Worm (Caenorhabditis elegans) whole organism, L2 larva: ENCODE data around the gene egg-3.

Experiments
- C34F6.9 ChIP-seq: fragments of 150-350 bp; optimal IDR thresholded peaks from 2 replicates; lab custom pipeline; 2014; ENCODE audit warnings: missing biosample characterization, missing genetic modification characterization
- F13H6.1 ChIP-seq: sonication (generic microtip); optimal IDR thresholded peaks from 2 replicates; lab custom pipeline; 2016; ENCODE audit warnings: missing genetic modification characterization, missing compliant biosample characterization
- R02D3.7 ChIP-seq: fragments of 150-350 bp; optimal IDR thresholded peaks from 2 replicates; lab custom pipeline; 2014; ENCODE audit warnings: missing biosample characterization, missing genetic modification characterization
- ZK546.5 ChIP-seq: sonication (generic microtip); optimal IDR thresholded peaks from 2 replicates; lab custom pipeline; 2017; ENCODE audit warnings: missing biosample characterization, missing genetic modification characterization
- alr-1 ChIP-seq: fragments of 150-350 bp; optimal IDR thresholded peaks from 2 replicates; lab custom pipeline; 2014; ENCODE audit warnings: missing biosample characterization, missing genetic modification characterization
- blmp-1 ChIP-seq: sonication (generic microtip); optimal IDR thresholded peaks from 2 replicates; lab custom pipeline; 2017; ENCODE audit warnings: missing genetic modification characterization, mild to moderate bottlenecking, missing compliant biosample characterization, antibody characterized with exemption, moderate library complexity; ENCODE audit not compliant: insufficient read depth
- ceh-82 ChIP-seq: fragments of 150-350 bp; optimal IDR thresholded peaks from 2 replicates; lab custom pipeline; 2014; ENCODE audit warnings: missing biosample characterization, missing genetic modification characterization
- crh-2 ChIP-seq: sonication (generic microtip); optimal IDR thresholded peaks from 2 replicates; lab custom pipeline; 2017; ENCODE audit warnings: missing biosample characterization, missing genetic modification characterization
- egl-27 ChIP-seq: sonication (generic microtip); optimal IDR thresholded peaks from 3 replicates; lab custom pipeline; 2017; ENCODE audit warnings: missing biosample characterization, missing genetic modification reagents, missing genetic modification characterization
- elt-1 ChIP-seq: fragments of 150-350 bp; optimal IDR thresholded peaks from 2 replicates; lab custom pipeline; 2014; ENCODE audit warnings: missing biosample characterization, missing genetic modification characterization
- elt-3 ChIP-seq: sonication (generic microtip); optimal IDR thresholded peaks from 2 replicates; lab custom pipeline; 2017; ENCODE audit warnings: missing biosample characterization, missing genetic modification characterization
- fos-1 ChIP-seq: fragments of 150-350 bp; optimal IDR thresholded peaks from 2 replicates; lab custom pipeline; 2014; ENCODE audit warnings: missing biosample characterization, missing genetic modification characterization
- gmeb-1 ChIP-seq: fragments of 150-350 bp; optimal IDR thresholded peaks from 2 replicates; lab custom pipeline; 2014; ENCODE audit warnings: missing biosample characterization, missing genetic modification characterization
- lin-13 ChIP-seq: fragments of 150-350 bp; optimal IDR thresholded peaks from 2 replicates; lab custom pipeline; 2014; ENCODE audit warnings: missing biosample characterization, missing genetic modification reagents, missing genetic modification characterization
- lin-39 ChIP-seq: fragments of 150-350 bp; optimal IDR thresholded peaks from 2 replicates; lab custom pipeline; 2014; ENCODE audit warnings: missing biosample characterization, missing genetic modification reagents, missing genetic modification characterization
- lsy-2 ChIP-seq, 2 experiments: fragments of 150-350 bp in 1 of 2; sonication (generic microtip) in 1 of 2; optimal IDR thresholded peaks; 2 replicates each; lab custom pipeline; 2014 to 2017; ENCODE audit warnings: missing biosample characterization in 2 of 2, missing genetic modification characterization in 2 of 2
- mab-5 ChIP-seq: fragments of 150-350 bp; optimal IDR thresholded peaks from 2 replicates; lab custom pipeline; 2014; ENCODE audit warnings: missing biosample characterization, missing genetic modification characterization
- mdl-1 ChIP-seq, 2 experiments: fragments of 150-350 bp in 1 of 2; sonication (generic microtip) in 1 of 2; optimal IDR thresholded peaks; 2 replicates each; lab custom pipeline; 2017; ENCODE audit warnings: missing biosample characterization in 2 of 2, missing genetic modification characterization in 2 of 2
- nhr-10 ChIP-seq: sonication (generic microtip); optimal IDR thresholded peaks from 2 replicates; lab custom pipeline; 2017; ENCODE audit warnings: missing biosample characterization, missing genetic modification characterization
- nhr-11 ChIP-seq: fragments of 150-350 bp; optimal IDR thresholded peaks from 2 replicates; lab custom pipeline; 2014; ENCODE audit warnings: missing biosample characterization, missing genetic modification characterization
- nhr-12 ChIP-seq: fragments of 150-350 bp; optimal IDR thresholded peaks from 2 replicates; lab custom pipeline; 2014; ENCODE audit warnings: missing biosample characterization, missing genetic modification characterization
- nhr-129 ChIP-seq: fragments of 150-350 bp; optimal IDR thresholded peaks from 2 replicates; lab custom pipeline; 2014; ENCODE audit warnings: missing biosample characterization, missing genetic modification characterization
- nhr-21 ChIP-seq: fragments of 150-350 bp; optimal IDR thresholded peaks from 2 replicates; lab custom pipeline; 2014; ENCODE audit warnings: missing biosample characterization, missing genetic modification characterization
- nhr-237 ChIP-seq: fragments of 150-350 bp; optimal IDR thresholded peaks from 2 replicates; lab custom pipeline; 2014; ENCODE audit warnings: missing biosample characterization, missing genetic modification characterization
- nhr-25 ChIP-seq: fragments of 150-350 bp; sonication (generic microtip); optimal IDR thresholded peaks from 3 replicates; lab custom pipeline; 2014; ENCODE audit warnings: missing biosample characterization, missing genetic modification characterization
- nhr-6 ChIP-seq: fragments of 150-350 bp; optimal IDR thresholded peaks from 2 replicates; lab custom pipeline; 2014; ENCODE audit warnings: missing biosample characterization, missing genetic modification characterization
- peb-1 ChIP-seq: fragments of 150-350 bp; optimal IDR thresholded peaks from 2 replicates; lab custom pipeline; 2014; ENCODE audit warnings: missing biosample characterization, missing genetic modification characterization
- sem-4 ChIP-seq: fragments of 150-350 bp; optimal IDR thresholded peaks from 2 replicates; lab custom pipeline; 2014; ENCODE audit warnings: missing biosample characterization, missing genetic modification reagents, missing genetic modification characterization
- sma-3 ChIP-seq: sonication (generic microtip); optimal IDR thresholded peaks from 2 replicates; lab custom pipeline; 2016; ENCODE audit warnings: missing genetic modification reagents, missing genetic modification characterization, missing compliant biosample characterization
- sma-9 ChIP-seq, 2 experiments: fragments of 150-350 bp in 1 of 2; sonication (generic microtip) in 1 of 2; optimal IDR thresholded peaks; 2 replicates each; lab custom pipeline; 2014 to 2016; ENCODE audit warnings: missing genetic modification characterization in 2 of 2, mild to moderate bottlenecking in 1 of 2, missing biosample characterization in 1 of 2, missing compliant biosample characterization in 1 of 2, missing genetic modification reagents in 1 of 2, moderate library complexity in 1 of 2
- snpc-4 ChIP-seq: fragments of 150-350 bp; optimal IDR thresholded peaks from 2 replicates; lab custom pipeline; 2014; ENCODE audit warnings: missing biosample characterization, missing genetic modification characterization
- unc-39 ChIP-seq: fragments of 150-350 bp; optimal IDR thresholded peaks from 2 replicates; lab custom pipeline; 2014; ENCODE audit warnings: missing biosample characterization, missing genetic modification characterization
- unc-55 ChIP-seq: fragments of 150-350 bp; sonication (generic microtip); optimal IDR thresholded peaks from 3 replicates; lab custom pipeline; 2014; ENCODE audit warnings: missing biosample characterization, missing genetic modification reagents, missing genetic modification characterization
- unc-62 ChIP-seq: fragments of 150-350 bp; optimal IDR thresholded peaks from 2 replicates; lab custom pipeline; 2014; ENCODE audit warnings: missing biosample characterization, missing genetic modification reagents, missing genetic modification characterization
- zag-1 ChIP-seq: fragments of 150-350 bp; optimal IDR thresholded peaks from 2 replicates; lab custom pipeline; 2014; ENCODE audit warnings: missing biosample characterization, missing genetic modification characterization
- ztf-1 ChIP-seq: fragments of 200-800 bp; sonication (Bioruptor generic); conservative IDR thresholded peaks from 2 replicates; pipeline ENCODE4 v1.3.6; 2022; ENCODE audit warnings: missing genetic modification characterization, missing compliant biosample characterization

egg-3 gene

DNA sequence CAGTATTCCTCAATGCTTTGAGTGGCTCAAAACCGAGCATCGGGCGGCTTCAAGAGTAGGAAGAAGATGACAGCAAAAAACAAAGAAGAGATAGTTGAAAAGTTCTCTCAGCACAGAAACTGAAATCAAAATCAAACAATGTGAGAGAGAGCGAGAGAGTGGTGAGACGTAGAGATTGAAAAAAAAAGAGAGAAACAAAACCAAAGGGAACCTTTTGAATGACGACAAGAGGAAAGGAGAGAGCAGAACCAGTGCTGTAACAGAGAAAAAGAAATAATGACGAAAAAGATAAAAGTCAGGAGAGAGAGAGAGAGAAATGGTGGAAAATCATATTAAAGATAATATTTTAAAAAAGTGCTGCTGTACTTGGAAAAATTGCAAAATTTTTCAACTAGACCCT, 17.0 kb downstream of the egg-3 start:
- TF ChIP-seq unc-55 (GFP tag; lab: Kevin White, UChicago) (peak; percentile 30), C34F6.9 (tag; lab: Kevin White, UChicago) (peak; percentile 42), snpc-4 (tag; lab: Kevin White, UChicago) (no peak), F13H6.1 (tag; lab: Kevin White, UChicago) (peak; percentile 59), crh-2 (tag; lab: Kevin White, UChicago) (peak; percentile 69), unc-62 (GFP tag; lab: Kevin White, UChicago) (no peak), sma-9 (GFP tag; optimal IDR thresholded peaks at IDR 0.05; lab: Kevin White, UChicago) (peak; percentile 29), sma-9 (tag; optimal IDR thresholded peaks at IDR 0.05; lab: Kevin White, UChicago) (no peak), nhr-129 (tag; lab: Kevin White, UChicago) (peak; percentile 42), elt-1 (tag; lab: Kevin White, UChicago) (no peak), fos-1 (tag; lab: Kevin White, UChicago) (peak; percentile 54), lsy-2 (tag; optimal IDR thresholded peaks at IDR 0.05; lab: Kevin White, UChicago) (peak in 1 of 2 experiments; percentile 73), mab-5 (tag; lab: Kevin White, UChicago) (no peak), nhr-21 (tag; lab: Kevin White, UChicago) (no peak), ZK546.5 (no peak), gmeb-1 (tag; lab: Kevin White, UChicago) (peak; percentile 30), lin-13 (GFP tag; lab: Kevin White, UChicago) (no peak), ztf-1 (GFP tag; lab: Robert Waterston, UW) (no peak), nhr-11 (tag; lab: Kevin White, UChicago) (no peak)

DNA sequence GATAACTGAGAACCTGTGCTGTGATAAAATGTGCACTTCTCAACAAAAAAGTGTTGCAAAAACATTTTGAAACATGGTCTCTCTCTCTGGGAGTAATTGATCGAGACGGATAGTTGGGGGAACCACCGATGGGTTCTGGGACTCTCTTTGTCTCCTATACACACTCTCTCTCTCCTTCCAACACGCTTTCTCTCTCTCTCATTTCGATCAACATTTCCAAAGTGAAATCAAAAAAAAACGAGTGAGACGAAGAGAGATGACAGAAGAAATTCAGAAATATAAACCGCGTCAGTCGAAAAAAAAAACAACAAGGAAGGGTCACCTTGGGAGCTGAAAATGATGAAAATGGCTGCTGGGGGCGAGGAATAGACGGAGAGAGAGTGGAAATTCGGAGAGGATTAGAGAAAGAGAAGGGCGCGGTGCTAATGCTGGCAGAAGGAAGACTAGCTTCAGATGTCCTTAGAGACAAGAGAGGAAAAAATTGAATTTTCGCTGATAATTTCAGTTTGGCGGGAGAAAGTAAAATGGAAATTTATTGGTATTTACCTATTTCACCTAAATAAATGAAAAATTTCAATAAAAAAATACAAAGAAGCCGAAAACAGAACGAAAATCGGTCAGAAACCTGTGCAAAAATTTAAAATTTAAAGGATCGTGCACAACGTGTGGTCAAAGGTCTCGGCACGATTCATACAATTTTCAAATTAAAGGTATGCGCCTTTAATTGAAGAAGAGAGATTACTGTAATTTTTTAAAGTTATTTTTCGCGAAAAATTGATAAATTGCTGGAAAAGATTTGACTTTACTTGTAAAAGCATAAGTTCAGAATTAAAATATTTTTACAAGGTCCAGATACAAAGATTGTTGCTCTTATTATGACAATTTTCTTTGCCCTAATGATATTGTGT, 21.2 kb downstream of the egg-3 start:
- peak; percentile 6 for TF ChIP-seq C34F6.9 (tag; lab: Kevin White, UChicago)
- no peak for TF ChIP-seq sem-4 (tag; lab: Kevin White, UChicago)
- no peak for TF ChIP-seq unc-39 (tag; lab: Kevin White, UChicago)
- no peak for TF ChIP-seq fos-1 (tag; lab: Kevin White, UChicago)
- no peak for TF ChIP-seq nhr-12 (tag; lab: Kevin White, UChicago)
- TF ChIP-seq mdl-1 (tag; optimal IDR thresholded peaks at IDR 0.05; lab: Kevin White, UChicago): no peak
- TF ChIP-seq peb-1 (tag; lab: Kevin White, UChicago): no peak
- no peak for TF ChIP-seq ZK546.5
- peak; percentile 4 for TF ChIP-seq unc-55 (GFP tag; lab: Kevin White, UChicago)
- peak; percentile 76 for TF ChIP-seq blmp-1 (tag; lab: Kevin White, UChicago)
- no peak for TF ChIP-seq zag-1 (tag; lab: Kevin White, UChicago)
- no peak for TF ChIP-seq nhr-237
- TF ChIP-seq nhr-25 (tag; lab: Kevin White, UChicago): peak; percentile 12
- no peak for TF ChIP-seq sma-9 (GFP tag; optimal IDR thresholded peaks at IDR 0.05; lab: Kevin White, UChicago)
- no peak for TF ChIP-seq sma-9 (tag; optimal IDR thresholded peaks at IDR 0.05; lab: Kevin White, UChicago)
- TF ChIP-seq alr-1 (tag; lab: Kevin White, UChicago): no peak
- no peak for TF ChIP-seq mab-5 (tag; lab: Kevin White, UChicago)
- no peak for TF ChIP-seq R02D3.7 (tag; lab: Kevin White, UChicago)
- TF ChIP-seq nhr-129 (tag; lab: Kevin White, UChicago): peak; percentile 67
- no peak for TF ChIP-seq ceh-82 (tag; lab: Kevin White, UChicago)

DNA sequence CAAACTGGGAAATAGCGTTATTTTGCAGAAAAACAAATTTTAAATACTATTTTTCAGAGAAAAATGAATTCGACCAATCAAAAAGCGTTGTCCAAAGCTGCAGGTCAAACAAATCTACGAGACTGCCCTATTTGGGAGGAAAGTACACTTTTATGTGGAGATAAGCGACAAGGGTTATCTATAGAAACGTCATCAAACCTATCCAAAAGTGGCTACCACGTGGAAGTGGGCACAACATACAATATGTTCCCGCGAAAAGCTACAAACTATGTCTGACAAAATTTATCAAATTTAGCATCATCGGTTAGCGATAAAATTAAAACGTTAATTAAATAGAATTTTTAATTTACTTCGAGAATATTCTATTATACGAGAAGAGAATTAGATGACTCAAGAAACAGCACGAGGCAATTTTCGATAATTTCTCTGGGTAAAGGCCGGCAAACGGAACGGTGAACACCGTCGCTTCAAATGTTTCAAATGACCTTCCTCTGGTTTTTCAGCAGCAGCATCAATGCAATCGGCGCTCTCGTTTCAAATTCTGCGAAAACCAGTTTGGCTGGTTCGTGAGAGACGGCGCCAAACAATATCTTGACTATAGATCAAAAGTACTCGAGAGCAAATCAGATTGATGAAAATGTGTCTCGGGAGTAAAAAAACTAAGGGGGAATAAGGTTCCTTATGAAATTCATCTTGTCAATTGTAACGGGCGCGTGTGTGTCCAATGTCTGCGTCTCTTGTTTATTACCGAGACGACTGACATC, 22.3 kb downstream of the egg-3 start:
- TF ChIP-seq nhr-6 (tag; lab: Kevin White, UChicago) (no peak), elt-3 (tag; lab: Kevin White, UChicago) (no peak), nhr-25 (tag; lab: Kevin White, UChicago) (peak; percentile 52), nhr-10 (no peak), egl-27 (tag; lab: Kevin White, UChicago) (no peak), sma-3 (peak; percentile 40), sem-4 (tag; lab: Kevin White, UChicago) (peak; percentile 2), lsy-2 (tag; optimal IDR thresholded peaks at IDR 0.05; lab: Kevin White, UChicago) (peak in 1 of 2 experiments; percentile 2), ZK546.5 (no peak), sma-9 (GFP tag; optimal IDR thresholded peaks at IDR 0.05; lab: Kevin White, UChicago) (peak; percentile 87), sma-9 (tag; optimal IDR thresholded peaks at IDR 0.05; lab: Kevin White, UChicago) (no peak), nhr-21 (tag; lab: Kevin White, UChicago) (peak; percentile 28), fos-1 (tag; lab: Kevin White, UChicago) (peak; percentile 28), lin-39 (tag; lab: Kevin White, UChicago) (no peak), crh-2 (tag; lab: Kevin White, UChicago) (peak; percentile 77)
